Fruit fly (Drosophila melanogaster) whole organism: ENCODE results near the gene CG5645.

Experiments used
- CG8478 ChIP-seq: fragments of >200 bp; optimal IDR thresholded peaks from 2 replicates; lab custom pipeline; 2018; ENCODE audit warnings: inconsistent platforms
- Dll ChIP-seq: fragments of >200 bp; optimal IDR thresholded peaks from 2 replicates; lab custom pipeline; 2017
- EcR ChIP-seq, 2 experiments: fragments of >200 bp; optimal IDR thresholded peaks; 2 replicates each; lab custom pipeline; 2017; ENCODE audit warnings: missing biosample characterization in 2 of 2, missing genetic modification characterization in 2 of 2, missing genetic modification reagents in 2 of 2
- pan ChIP-seq: fragments of >200 bp; optimal IDR thresholded peaks from 2 replicates; lab custom pipeline; 2017
- psq ChIP-seq: fragments of >200 bp; optimal IDR thresholded peaks from 2 replicates; lab custom pipeline; 2017
- usp ChIP-seq: fragments of >200 bp; optimal IDR thresholded peaks from 2 replicates; lab custom pipeline; 2017; ENCODE audit warnings: missing biosample characterization, missing genetic modification characterization, mixed read lengths

CG5645 gene

dm6 chr3L:12118631-12119030 lies 17.9 kb downstream of the CG5645 start:
- TF ChIP-seq Dll (no peak), usp (GFP tag; lab: Kevin White, UChicago) (no peak), EcR (GFP tag; optimal IDR thresholded peaks at IDR 0.05; lab: Kevin White, UChicago) (no peak), psq (lab: Kevin White, UChicago) (no peak), pan (lab: Kevin White, UChicago) (no peak), CG8478 (lab: Kevin White, UChicago) (no peak)

dm6 chr3L:12118156-12118555 lies 18.4 kb downstream of the CG5645 start, which contains the start of gene ssp:
Gene ssp (plus strand): TSS chr3L:12118257.
- TF ChIP-seq pan (lab: Kevin White, UChicago), result no peak
- TF ChIP-seq usp (GFP tag; lab: Kevin White, UChicago), result no peak
- TF ChIP-seq CG8478 (lab: Kevin White, UChicago), result no peak
- TF ChIP-seq psq (lab: Kevin White, UChicago), result no peak
- no peak for TF ChIP-seq EcR (GFP tag; optimal IDR thresholded peaks at IDR 0.05; lab: Kevin White, UChicago)
- no peak for TF ChIP-seq Dll

- TF ChIP-seq EcR (GFP tag; optimal IDR thresholded peaks at IDR 0.05; lab: Kevin White, UChicago) (no peak), psq (lab: Kevin White, UChicago) (no peak), usp (GFP tag; lab: Kevin White, UChicago) (no peak), Dll (no peak), CG8478 (lab: Kevin White, UChicago) (no peak), pan (lab: Kevin White, UChicago) (no peak)
These were observed 20.4 kb downstream of the CG5645 start, which contains the start of gene vers for dm6 chr3L:12115966-12116735. Gene vers (plus strand): TSS chr3L:12116101.

- TF ChIP-seq CG8478 (lab: Kevin White, UChicago), result no peak
- no peak for TF ChIP-seq usp (GFP tag; lab: Kevin White, UChicago)
- no peak for TF ChIP-seq EcR (GFP tag; optimal IDR thresholded peaks at IDR 0.05; lab: Kevin White, UChicago)
- no peak for TF ChIP-seq pan (lab: Kevin White, UChicago)
- TF ChIP-seq psq (lab: Kevin White, UChicago), result no peak
- no peak for TF ChIP-seq Dll
These were observed 21.4 kb downstream of the CG5645 start for dm6 chr3L:12115103-12115502.

dm6 chr3L:12114188-12114587 lies 22.3 kb downstream of the CG5645 start:
- TF ChIP-seq psq (lab: Kevin White, UChicago) (no peak), CG8478 (lab: Kevin White, UChicago) (no peak), Dll (no peak)

- TF ChIP-seq EcR (GFP tag; optimal IDR thresholded peaks at IDR 0.05; lab: Kevin White, UChicago), result no peak
- TF ChIP-seq Dll, result no peak
- no peak for TF ChIP-seq pan (lab: Kevin White, UChicago)
- TF ChIP-seq psq (lab: Kevin White, UChicago), result no peak
- no peak for TF ChIP-seq CG8478 (lab: Kevin White, UChicago)
- TF ChIP-seq usp (GFP tag; lab: Kevin White, UChicago), result no peak
These were observed 22.9 kb downstream of the CG5645 start for dm6 chr3L:12113589-12113988.

dm6 chr3L:12112967-12113366 lies 23.5 kb downstream of the CG5645 start:
- no peak for TF ChIP-seq EcR (GFP tag; optimal IDR thresholded peaks at IDR 0.05; lab: Kevin White, UChicago)
- no peak for TF ChIP-seq pan (lab: Kevin White, UChicago)
- TF ChIP-seq Dll, result no peak
- no peak for TF ChIP-seq CG8478 (lab: Kevin White, UChicago)

dm6 chr3L:12111081-12111958 lies 25.2 kb downstream of the CG5645 start:
- no peak for TF ChIP-seq psq (lab: Kevin White, UChicago)
- TF ChIP-seq EcR (GFP tag; optimal IDR thresholded peaks at IDR 0.05; lab: Kevin White, UChicago), result peak in 1 of 2 experiments; percentile 77

- TF ChIP-seq Dll, result no peak
- no peak for TF ChIP-seq CG8478 (lab: Kevin White, UChicago)
- no peak for TF ChIP-seq pan (lab: Kevin White, UChicago)
- TF ChIP-seq EcR (GFP tag; optimal IDR thresholded peaks at IDR 0.05; lab: Kevin White, UChicago), result no peak
- no peak for TF ChIP-seq usp (GFP tag; lab: Kevin White, UChicago)
- no peak for TF ChIP-seq psq (lab: Kevin White, UChicago)
These were observed 27.4 kb downstream of the CG5645 start for dm6 chr3L:12109045-12109632.

dm6 chr3L:12108515-12108914 lies 28.0 kb downstream of the CG5645 start:
- TF ChIP-seq usp (GFP tag; lab: Kevin White, UChicago) (no peak), CG8478 (lab: Kevin White, UChicago) (no peak), Dll (no peak), EcR (GFP tag; optimal IDR thresholded peaks at IDR 0.05; lab: Kevin White, UChicago) (no peak), psq (lab: Kevin White, UChicago) (no peak), pan (lab: Kevin White, UChicago) (no peak)

dm6 chr3L:12107378-12107777 lies 29.1 kb downstream of the CG5645 start:
- no peak for TF ChIP-seq usp (GFP tag; lab: Kevin White, UChicago)
- TF ChIP-seq Dll, result no peak
- TF ChIP-seq CG8478 (lab: Kevin White, UChicago), result no peak
- TF ChIP-seq psq (lab: Kevin White, UChicago), result no peak
- no peak for TF ChIP-seq pan (lab: Kevin White, UChicago)
- no peak for TF ChIP-seq EcR (GFP tag; optimal IDR thresholded peaks at IDR 0.05; lab: Kevin White, UChicago)
